Fruit fly (Drosophila melanogaster): ENCODE results near the gene HIP.

HIP gene

dm6 chrX:3777236-3777635 lies 21.7 kb upstream of the HIP start (continued):
- TF ChIP-seq Adf1 (GFP tag; IDR thresholded peaks at IDR 0.05) (peak; percentile 98), CG3995 (GFP tag; optimal IDR thresholded peaks at IDR 0.05) (no peak), CG2129 (GFP tag; IDR thresholded peaks at IDR 0.05; ENCODE audit: partially characterized antibody) (no peak), ken (GFP tag; IDR thresholded peaks at IDR 0.05) (no peak), MBD-R2 (GFP tag; IDR thresholded peaks at IDR 0.05) (no peak), CG14965 (GFP tag; optimal IDR thresholded peaks at IDR 0.05; ENCODE audit: borderline replicate concordance) (peak; percentile 22), lov (optimal IDR thresholded peaks at IDR 0.05) (no peak), lov (GFP tag; IDR thresholded peaks at IDR 0.05) (peak; percentile 58; the same call in 1 of the 3 replicates), ind (GFP tag; optimal IDR thresholded peaks at IDR 0.05) (no peak), repo (GFP tag; optimal IDR thresholded peaks at IDR 0.05) (no peak), CHES-1-like (GFP tag; optimal IDR thresholded peaks at IDR 0.05) (peak; percentile 66), CG10209 (GFP tag; optimal IDR thresholded peaks at IDR 0.05) (peak; percentile 73), CG32532 (GFP tag; IDR thresholded peaks at IDR 0.05) (peak; percentile 44), sisA (GFP tag; IDR thresholded peaks at IDR 0.05) (no peak), Nf-YB (GFP tag; optimal IDR thresholded peaks at IDR 0.05) (peak; percentile 37), tap (tag; optimal IDR thresholded peaks at IDR 0.05) (peak; percentile 39), gro (GFP tag; optimal IDR thresholded peaks at IDR 0.05) (peak; percentile 74), slbo (GFP tag; IDR thresholded peaks at IDR 0.05) (no peak), Taf1 (GFP tag; IDR thresholded peaks at IDR 0.05) (no peak), Asciz (GFP tag; optimal IDR thresholded peaks at IDR 0.05) (peak; percentile 66), lola (GFP tag; optimal IDR thresholded peaks at IDR 0.05) (no peak), CG1529 (GFP tag; optimal IDR thresholded peaks at IDR 0.05) (peak; percentile 25), CG1233 (GFP tag; optimal IDR thresholded peaks at IDR 0.05) (peak; percentile 58), br (optimal IDR thresholded peaks at IDR 0.05) (no peak), Dbx (GFP tag; IDR thresholded peaks at IDR 0.05) (peak; percentile 49; the same call in 1 of the 3 replicates), CrebB (tag; optimal IDR thresholded peaks at IDR 0.05) (peak; percentile 86), Eip74EF (GFP tag; optimal IDR thresholded peaks at IDR 0.05) (peak in 1 of 2 experiments; percentile 13), CG16863 (GFP tag; optimal IDR thresholded peaks at IDR 0.05) (peak; percentile 39), sr (GFP tag; IDR thresholded peaks at IDR 0.05) (0 out of 3 replicates have a peak, but pooled peaks have one; percentile 17), kah (GFP tag; optimal IDR thresholded peaks at IDR 0.05) (peak; percentile 79), Hmx (GFP tag; optimal IDR thresholded peaks at IDR 0.05) (no peak), dmrt11E (tag; optimal IDR thresholded peaks at IDR 0.05) (no peak), Hand (GFP tag; optimal IDR thresholded peaks at IDR 0.05) (no peak), toy (GFP tag; IDR thresholded peaks at IDR 0.05) (no peak), wor (GFP tag; IDR thresholded peaks at IDR 0.05) (no peak), CG17385 (GFP tag; optimal IDR thresholded peaks at IDR 0.05) (peak; percentile 72), nau (GFP tag; optimal IDR thresholded peaks at IDR 0.05) (peak; percentile 73), CG15514 (GFP tag; optimal IDR thresholded peaks at IDR 0.05) (peak; percentile 57), CG12219 (GFP tag; optimal IDR thresholded peaks at IDR 0.05) (peak; percentile 65), row (GFP tag; IDR thresholded peaks at IDR 0.05) (no peak; the same call in 2 of the 3 replicates), CG17612 (GFP tag; IDR thresholded peaks at IDR 0.05) (no peak), ftz-f1 (GFP tag; optimal IDR thresholded peaks at IDR 0.05) (peak; percentile 78), CG17361 (GFP tag; IDR thresholded peaks at IDR 0.05) (no peak), H15 (GFP tag; IDR thresholded peaks at IDR 0.05) (no peak), en (GFP tag; optimal IDR thresholded peaks at IDR 0.05) (no peak), fru (optimal IDR thresholded peaks at IDR 0.05) (no peak), chif (GFP tag; optimal IDR thresholded peaks at IDR 0.05) (peak; percentile 5 to 36), CG12236 (GFP tag; optimal IDR thresholded peaks at IDR 0.05) (no peak), CG4424 (GFP tag; optimal IDR thresholded peaks at IDR 0.05) (no peak), ci (GFP tag; IDR thresholded peaks at IDR 0.05) (peak; percentile 83), CG17186 (GFP tag; optimal IDR thresholded peaks at IDR 0.05) (no peak), CG12659 (GFP tag; optimal IDR thresholded peaks at IDR 0.05) (no peak)
